Fruit fly (Drosophila melanogaster) whole organism, embryonic: Measurements from ENCODE around the gene fliI.

Source experiments
- Adf1 ChIP-seq: fragments of 200-800 bp; sonication (Bioruptor generic); IDR thresholded peaks from 2 replicates; pipeline ENCODE4 v1.3.6; 2022; ENCODE audit warnings: missing biosample characterization, missing genetic modification characterization
- Atf-2 ChIP-seq: fragments of 200-800 bp; sonication (Bioruptor generic); optimal IDR thresholded peaks from 2 replicates; lab custom pipeline; 2016; ENCODE audit warnings: missing biosample characterization, missing genetic modification characterization
- Atf3 ChIP-seq: fragments of 200-800 bp; sonication (Bioruptor generic); optimal IDR thresholded peaks from 3 replicates; lab custom pipeline; 2016; ENCODE audit warnings: missing biosample characterization, missing genetic modification characterization
- BEAF-32 ChIP-seq: fragments of 200-800 bp; sonication (Bioruptor generic); optimal IDR thresholded peaks from 3 replicates; lab custom pipeline; 2017; ENCODE audit warnings: missing biosample characterization, missing genetic modification characterization, mild to moderate bottlenecking, moderate library complexity, missing genetic modification reagents
- BtbVII ChIP-seq: fragments of 200-800 bp; sonication (Bioruptor generic); optimal IDR thresholded peaks from 3 replicates; lab custom pipeline; 2017; ENCODE audit warnings: missing biosample characterization, mild to moderate bottlenecking, missing genetic modification characterization
- CG10321 ChIP-seq: fragments of 200-800 bp; sonication (Bioruptor generic); IDR thresholded peaks from 2 replicates; pipeline ENCODE4 v1.3.6; 2022; ENCODE audit warnings: missing biosample characterization, missing genetic modification characterization
- CG11093 ChIP-seq: fragments of 200-800 bp; sonication (Bioruptor generic); IDR thresholded peaks from 3 replicates; pipeline ENCODE4 v1.3.6; 2022; ENCODE audit warnings: missing biosample characterization, missing genetic modification characterization
- CG12744 ChIP-seq: fragments of 200-800 bp; sonication (Bioruptor generic); optimal IDR thresholded peaks from 2 replicates; lab custom pipeline; 2016; ENCODE audit warnings: missing biosample characterization, missing genetic modification characterization
- CG13287 ChIP-seq: fragments of 200-800 bp; sonication (Bioruptor generic); IDR thresholded peaks from 2 replicates; pipeline ENCODE4 v1.3.6; 2022; ENCODE audit warnings: missing biosample characterization, missing genetic modification characterization; ENCODE audit not compliant: partially characterized antibody
- CG17568 ChIP-seq: fragments of 200-800 bp; sonication (Bioruptor generic); optimal IDR thresholded peaks from 2 replicates; lab custom pipeline; 2018; ENCODE audit warnings: missing biosample characterization, mild to moderate bottlenecking, missing genetic modification characterization, moderate library complexity
- CG18599 ChIP-seq: fragments of 200-800 bp; sonication (Bioruptor generic); optimal IDR thresholded peaks from 3 replicates; lab custom pipeline; 2017; ENCODE audit warnings: missing biosample characterization, missing genetic modification characterization, mild to moderate bottlenecking, moderate library complexity, missing genetic modification reagents
- CG2875 ChIP-seq: fragments of 200-800 bp; sonication (Bioruptor generic); optimal IDR thresholded peaks from 2 replicates; lab custom pipeline; 2017; ENCODE audit warnings: missing biosample characterization, mild to moderate bottlenecking, missing genetic modification characterization, missing genetic modification reagents
- CG30020 ChIP-seq: fragments of 200-800 bp; optimal IDR thresholded peaks from 2 replicates; lab custom pipeline; 2019; ENCODE audit warnings: missing biosample characterization, mild to moderate bottlenecking, missing genetic modification characterization, moderate library complexity
- CG32767 ChIP-seq: fragments of 200-800 bp; sonication (Bioruptor generic); IDR thresholded peaks from 2 replicates; pipeline ENCODE4 v1.3.6; 2022; ENCODE audit warnings: missing biosample characterization, missing genetic modification characterization
- CG3847 ChIP-seq: fragments of 200-800 bp; sonication (Bioruptor generic); IDR thresholded peaks from 2 replicates; pipeline ENCODE4 v1.3.6; 2022; ENCODE audit warnings: missing biosample characterization, missing genetic modification characterization
- CG4328 ChIP-seq: fragments of 200-800 bp; sonication (Bioruptor generic); optimal IDR thresholded peaks from 3 replicates; lab custom pipeline; 2017; ENCODE audit warnings: missing biosample characterization, missing genetic modification reagents, missing genetic modification characterization
- CG4360 ChIP-seq: fragments of 200-800 bp; sonication (Bioruptor generic); IDR thresholded peaks from 2 replicates; pipeline ENCODE4 v1.3.6; 2022; ENCODE audit warnings: missing biosample characterization, missing genetic modification characterization
- CG5245 ChIP-seq: fragments of 200-800 bp; sonication (Bioruptor generic); optimal IDR thresholded peaks from 3 replicates; lab custom pipeline; 2016; ENCODE audit warnings: missing biosample characterization, missing genetic modification characterization
- CG6854 ChIP-seq: fragments of 200-800 bp; sonication (Bioruptor generic); optimal IDR thresholded peaks from 3 replicates; lab custom pipeline; 2017; ENCODE audit warnings: missing biosample characterization, mild to moderate bottlenecking, missing genetic modification characterization
- CG7928 ChIP-seq: fragments of 200-800 bp; sonication (Bioruptor generic); optimal IDR thresholded peaks from 2 replicates; lab custom pipeline; 2017; ENCODE audit warnings: missing biosample characterization, mild to moderate bottlenecking, missing genetic modification characterization
- CG7987 ChIP-seq: fragments of 200-800 bp; sonication (Bioruptor generic); optimal IDR thresholded peaks from 2 replicates; lab custom pipeline; 2018; ENCODE audit warnings: missing biosample characterization, mild to moderate bottlenecking, missing genetic modification characterization, moderate library complexity
- CG9932 ChIP-seq: fragments of 200-800 bp; sonication (Bioruptor generic); IDR thresholded peaks from 2 replicates; pipeline ENCODE4 v1.3.6; 2022; ENCODE audit warnings: missing biosample characterization, missing genetic modification characterization
- E2f1 ChIP-seq: fragments of 200-800 bp; sonication (Bioruptor generic); IDR thresholded peaks from 2 replicates; pipeline ENCODE4 v1.3.6; 2022; ENCODE audit warnings: missing biosample characterization, missing genetic modification characterization
- GATAe ChIP-seq: fragments of 200-800 bp; sonication (Bioruptor generic); conservative IDR thresholded peaks from 2 replicates; pipeline ENCODE4 v1.3.6; 2022; ENCODE audit warnings: missing biosample characterization, missing genetic modification characterization
- Gug ChIP-seq: fragments of 200-800 bp; sonication (Bioruptor generic); IDR thresholded peaks from 4 replicates; pipeline ENCODE4 v1.3.6; 2022; ENCODE audit warnings: missing biosample characterization, missing genetic modification characterization
- H15 ChIP-seq: fragments of 200-800 bp; sonication (Bioruptor generic); IDR thresholded peaks from 3 replicates; pipeline ENCODE4 v1.3.6; 2022; ENCODE audit warnings: missing biosample characterization, missing genetic modification characterization
- HLH54F ChIP-seq: fragments of 200-800 bp; sonication (Bioruptor generic); optimal IDR thresholded peaks from 3 replicates; lab custom pipeline; 2016; ENCODE audit warnings: missing biosample characterization, missing genetic modification characterization
- Hmr ChIP-seq: fragments of 200-800 bp; sonication (Bioruptor generic); optimal IDR thresholded peaks from 3 replicates; lab custom pipeline; 2017; ENCODE audit warnings: mild to moderate bottlenecking, missing biosample characterization, missing genetic modification reagents, missing genetic modification characterization
- Lim3 ChIP-seq: fragments of 200-800 bp; sonication (Bioruptor generic); IDR thresholded peaks from 2 replicates; pipeline ENCODE4 v1.3.6; 2022; ENCODE audit warnings: missing biosample characterization, missing genetic modification characterization
- NFAT ChIP-seq: fragments of 200-800 bp; sonication (Bioruptor generic); IDR thresholded peaks from 2 replicates; pipeline ENCODE4 v1.3.6; 2022; ENCODE audit warnings: missing biosample characterization, missing genetic modification characterization
- Nf-YA ChIP-seq: fragments of 200-800 bp; sonication (Bioruptor generic); IDR thresholded peaks from 2 replicates; pipeline ENCODE4 v1.3.6; 2022; ENCODE audit warnings: missing biosample characterization, missing genetic modification characterization
- PHDP ChIP-seq: fragments of 200-800 bp; sonication (Bioruptor generic); optimal IDR thresholded peaks from 3 replicates; lab custom pipeline; 2018; ENCODE audit warnings: missing biosample characterization, mild to moderate bottlenecking, missing genetic modification characterization, moderate library complexity
- Sox102F ChIP-seq: fragments of 200-800 bp; sonication (Bioruptor generic); optimal IDR thresholded peaks from 2 replicates; lab custom pipeline; 2018; ENCODE audit warnings: missing biosample characterization, mild to moderate bottlenecking, missing genetic modification characterization, moderate library complexity
- Ssrp ChIP-seq: fragments of 200-800 bp; sonication (Bioruptor generic); optimal IDR thresholded peaks from 2 replicates; lab custom pipeline; 2018; ENCODE audit warnings: missing biosample characterization, mild to moderate bottlenecking, missing genetic modification characterization, moderate library complexity
- ab ChIP-seq: fragments of 200-800 bp; sonication (Bioruptor generic); optimal IDR thresholded peaks from 2 replicates; lab custom pipeline; 2016; ENCODE audit warnings: missing biosample characterization, missing genetic modification characterization
- aop ChIP-seq: fragments of 200-800 bp; sonication (Bioruptor generic); IDR thresholded peaks from 2 replicates; pipeline ENCODE4 v1.3.6; 2022; ENCODE audit warnings: missing biosample characterization, missing genetic modification characterization
- btn ChIP-seq: fragments of 200-800 bp; sonication (Bioruptor generic); optimal IDR thresholded peaks from 2 replicates; lab custom pipeline; 2016; ENCODE audit warnings: missing biosample characterization, missing genetic modification characterization
- ci ChIP-seq: fragments of 200-800 bp; sonication (Bioruptor generic); IDR thresholded peaks from 3 replicates; pipeline ENCODE4 v1.3.6; 2022; ENCODE audit warnings: missing biosample characterization, missing genetic modification characterization
- croc ChIP-seq: fragments of 200-800 bp; sonication (Bioruptor generic); conservative IDR thresholded peaks from 3 replicates; pipeline ENCODE4 v1.3.6; 2022; ENCODE audit warnings: missing biosample characterization, missing genetic modification characterization
- dati ChIP-seq: fragments of 200-800 bp; sonication (Bioruptor generic); IDR thresholded peaks from 2 replicates; pipeline ENCODE4 v1.3.6; 2022; ENCODE audit warnings: missing biosample characterization, missing genetic modification characterization
- kah ChIP-seq: fragments of 200-800 bp; sonication (Bioruptor generic); optimal IDR thresholded peaks from 2 replicates; lab custom pipeline; 2018; ENCODE audit warnings: missing biosample characterization, mild to moderate bottlenecking, missing genetic modification characterization
- mam ChIP-seq: fragments of 200-800 bp; sonication (Bioruptor generic); optimal IDR thresholded peaks from 3 replicates; lab custom pipeline; 2016; ENCODE audit warnings: missing biosample characterization, missing genetic modification characterization
- pan ChIP-seq, 4 experiments: fragments of >200 bp in 3 of 4; fragments of 200-800 bp in 1 of 4; sonication (Bioruptor generic) in 1 of 4; optimal IDR thresholded peaks in 3 of 4; IDR thresholded peaks in 1 of 4; 2 replicates each; pipeline versions ENCODE4 v1.3.6 to Lab custom; 2017 to 2022; ENCODE audit warnings: missing biosample characterization in 2 of 4, missing genetic modification characterization in 2 of 4, mixed read lengths in 1 of 4
- sens ChIP-seq: fragments of 200-800 bp; sonication (Bioruptor generic); peaks from one replicate; lab custom pipeline; 2016; ENCODE audit warnings: missing biosample characterization, missing genetic modification characterization
- seq ChIP-seq: fragments of 200-800 bp; sonication (Bioruptor generic); IDR thresholded peaks from 2 replicates; pipeline ENCODE4 v1.3.6; 2022; ENCODE audit warnings: missing biosample characterization, missing genetic modification characterization
- slou ChIP-seq: fragments of 200-800 bp; sonication (Bioruptor generic); optimal IDR thresholded peaks from 3 replicates; lab custom pipeline; 2016; ENCODE audit warnings: missing biosample characterization, missing genetic modification characterization
- trem ChIP-seq: fragments of 200-800 bp; optimal IDR thresholded peaks from 3 replicates; lab custom pipeline; 2019; ENCODE audit warnings: missing biosample characterization, mild to moderate bottlenecking, missing genetic modification characterization, moderate library complexity
- usp ChIP-seq: fragments of >200 bp; optimal IDR thresholded peaks from 2 replicates; lab custom pipeline; 2017; ENCODE audit warnings: missing biosample characterization, missing genetic modification characterization
- vvl ChIP-seq: fragments of 200-800 bp; sonication (Bioruptor generic); IDR thresholded peaks from 2 replicates; pipeline ENCODE4 v1.3.6; 2022; ENCODE audit warnings: missing biosample characterization, missing genetic modification characterization
- z ChIP-seq: fragments of 200-800 bp; sonication (Bioruptor generic); IDR thresholded peaks from 3 replicates; pipeline ENCODE4 v1.3.6; 2022; ENCODE audit warnings: missing biosample characterization, missing genetic modification characterization

Gene fliI

DNA sequence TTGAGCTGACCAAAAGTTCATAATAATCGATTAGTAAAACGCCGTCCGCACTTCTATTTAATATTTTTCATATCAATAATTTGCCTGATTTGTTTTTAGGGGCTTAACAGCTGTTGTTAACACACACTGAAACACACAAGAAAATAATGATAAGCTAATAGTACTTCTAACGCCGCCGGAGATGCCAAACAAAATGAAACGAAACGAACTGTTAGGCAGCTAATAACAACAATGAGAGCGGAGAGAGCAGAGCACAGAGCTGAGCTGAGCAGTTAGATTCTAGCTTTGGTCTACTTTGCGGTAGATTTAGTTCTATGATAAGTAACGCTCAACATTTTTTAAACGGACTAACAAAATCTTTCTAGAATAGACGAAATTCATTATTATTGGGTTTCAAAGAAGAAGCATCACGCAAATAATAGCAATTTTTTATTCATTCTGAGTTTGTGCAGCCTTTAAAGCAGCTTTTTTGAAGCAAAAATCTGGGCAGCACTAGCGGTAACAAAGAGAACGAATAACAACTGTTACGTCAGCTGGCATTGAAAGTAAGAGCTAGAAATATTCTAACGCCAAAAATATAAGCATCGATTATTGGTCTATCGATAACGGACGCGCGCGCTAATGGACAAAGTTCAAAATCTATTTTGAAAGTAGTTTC is 32.9 kb upstream of the fliI start, which contains the start of gene Abca3 (continued):
- TF ChIP-seq GATAe (no peak), seq (GFP tag; lab: Robert Waterston, UW) (no peak), Gug (GFP tag; lab: Robert Waterston, UW) (no peak; the same call in 3 of the 4 replicates), CG7928 (GFP tag; lab: Kevin White, UChicago) (peak; percentile 33), CG18599 (GFP tag; lab: Kevin White, UChicago) (peak; percentile 84), CG12744 (GFP tag; lab: Kevin White, UChicago) (peak; percentile 30), Atf-2 (GFP tag; lab: Kevin White, UChicago) (peak; percentile 16), H15 (GFP tag; lab: Robert Waterston, UW) (no peak), dati (GFP tag; lab: Robert Waterston, UW) (no peak), ci (GFP tag; lab: Robert Waterston, UW) (no peak), vvl (no peak), PHDP (tag; lab: Kevin White, UChicago) (peak; percentile 69), NFAT (GFP tag; lab: Robert Waterston, UW) (peak; percentile 53; the same call in 1 of the 2 replicates), CG13287 (GFP tag; lab: Robert Waterston, UW) (peak; percentile 34), HLH54F (GFP tag; lab: Kevin White, UChicago) (peak; percentile 50), slou (GFP tag; lab: Kevin White, UChicago) (no peak), CG4360 (no peak), Adf1 (GFP tag; lab: Robert Waterston, UW) (peak; percentile 22; the same call in 1 of the 2 replicates), Nf-YA (GFP tag; lab: Robert Waterston, UW) (no peak), BtbVII (GFP tag; lab: Kevin White, UChicago) (peak; percentile 77), CG2875 (GFP tag; lab: Kevin White, UChicago) (no peak), btn (peak; percentile 10), aop (GFP tag; lab: Robert Waterston, UW) (no peak), CG30020 (tag; lab: Kevin White, UChicago) (peak; percentile 39), pan (optimal IDR thresholded peaks at IDR 0.05; lab: Kevin White, UChicago) (no peak), pan (GFP tag; optimal IDR thresholded peaks at IDR 0.05 in 1 of 2, IDR thresholded peaks at IDR 0.05 in 1 of 2) (peak in 1 of 2 experiments; percentile 43), CG3847 (GFP tag; lab: Robert Waterston, UW) (no peak; the same call in none of the 2 replicates), CG11093 (GFP tag; lab: Robert Waterston, UW) (peak; percentile 45; the same call in 1 of the 3 replicates), E2f1 (GFP tag; lab: Robert Waterston, UW) (no peak; the same call in 1 of the 2 replicates), CG9932 (GFP tag; lab: Robert Waterston, UW) (peak; percentile 78), usp (GFP tag; lab: Kevin White, UChicago) (no peak), CG10321 (GFP tag; lab: Robert Waterston, UW) (no peak), trem (no peak), Hmr (GFP tag; lab: Kevin White, UChicago) (peak; percentile 82), Lim3 (GFP tag; lab: Robert Waterston, UW) (no peak), Sox102F (peak; percentile 14), Atf3 (GFP tag; lab: Kevin White, UChicago) (peak; percentile 12), z (no peak), CG6854 (GFP tag; lab: Kevin White, UChicago) (no peak), CG17568 (peak; percentile 42), BEAF-32 (GFP tag; lab: Kevin White, UChicago) (peak; percentile 37), croc (GFP tag; lab: Robert Waterston, UW) (peak; percentile 44; the same call in 2 of the 3 replicates), Ssrp (tag; lab: Kevin White, UChicago) (peak; percentile 38), CG4328 (GFP tag; lab: Kevin White, UChicago) (peak; percentile 68), CG5245 (GFP tag; lab: Kevin White, UChicago) (no peak), CG32767 (GFP tag; lab: Robert Waterston, UW) (no peak; the same call in 1 of the 2 replicates), sens (GFP tag; lab: Kevin White, UChicago) (peak; percentile 93), mam (GFP tag; lab: Kevin White, UChicago) (peak; percentile 68), ab (GFP tag; lab: Kevin White, UChicago) (no peak), kah (GFP tag; lab: Kevin White, UChicago) (peak; percentile 11), CG7987 (no peak)
